Fruit fly (Drosophila melanogaster): ENCODE results near the gene S.

Gene S

DNA sequence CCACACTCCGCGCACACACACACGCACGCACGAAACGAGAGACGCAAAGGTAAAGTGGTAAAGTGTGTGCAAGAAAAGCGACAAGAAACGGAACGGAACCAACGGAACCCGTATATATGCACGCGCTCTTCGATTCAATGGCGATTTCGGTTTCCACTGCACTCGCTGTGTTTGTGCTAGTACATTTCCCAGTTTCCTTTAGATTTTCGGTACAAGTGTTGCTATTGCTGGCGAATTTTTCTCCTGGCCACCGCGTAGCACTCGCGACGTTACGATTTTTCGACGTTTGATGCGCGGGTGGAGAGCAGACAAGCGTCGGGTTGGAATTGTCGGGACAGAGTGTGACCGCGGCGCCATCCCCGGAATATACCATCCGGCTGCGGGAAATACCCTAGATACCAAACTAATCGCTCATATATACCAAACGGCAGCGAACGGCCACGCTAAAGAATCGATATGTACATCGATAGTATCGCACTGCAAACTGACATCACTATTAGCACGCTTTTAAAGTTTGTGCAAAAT, at the start of gene S, which contains the start of gene ast:
TSS of gene S (minus strand) at position 347 of the 525 bp plus-strand sequence.
TSS of gene ast (plus strand) at position 480 of the 525 bp plus-strand sequence.
- peak in 1 of 2 experiments; percentile 28 for TF ChIP-seq foxo (GFP tag; optimal IDR thresholded peaks at IDR 0.05)
- peak; percentile 68 for TF ChIP-seq Hr83 (GFP tag; optimal IDR thresholded peaks at IDR 0.05; ENCODE audit: poor library complexity, severe bottlenecking)
- TF ChIP-seq OdsH (GFP tag; optimal IDR thresholded peaks at IDR 0.05), result peak; percentile 18
- TF ChIP-seq HLH106 (tag; optimal IDR thresholded peaks at IDR 0.05), result peak; percentile 19
- peak; percentile 79 for TF ChIP-seq psq (GFP tag; optimal IDR thresholded peaks at IDR 0.05)
- TF ChIP-seq Hnf4 (GFP tag; optimal IDR thresholded peaks at IDR 0.05), result no peak
- TF ChIP-seq usp (GFP tag; optimal IDR thresholded peaks at IDR 0.05), result no peak
- TF ChIP-seq N (GFP tag; optimal IDR thresholded peaks at IDR 0.05), result no peak
- no peak for TF ChIP-seq tai (GFP tag; optimal IDR thresholded peaks at IDR 0.05)
- TF ChIP-seq rgr (GFP tag; optimal IDR thresholded peaks at IDR 0.05), result peak; percentile 43
- no peak for TF ChIP-seq Dfd (GFP tag; optimal IDR thresholded peaks at IDR 0.05)
- peak; percentile 28 for TF ChIP-seq Dif (GFP tag; optimal IDR thresholded peaks at IDR 0.05; ENCODE audit: partially characterized antibody)
- TF ChIP-seq fru (GFP tag; optimal IDR thresholded peaks at IDR 0.05), result peak; percentile 6
- no peak for TF ChIP-seq sage (GFP tag; optimal IDR thresholded peaks at IDR 0.05)
- peak; percentile 61 for TF ChIP-seq Sp1 (GFP tag; optimal IDR thresholded peaks at IDR 0.05)
- no peak for TF ChIP-seq pan (optimal IDR thresholded peaks at IDR 0.05)
- no peak for TF ChIP-seq Rel (GFP tag; optimal IDR thresholded peaks at IDR 0.05)
- peak; percentile 89 for TF ChIP-seq Rel (tag; optimal IDR thresholded peaks at IDR 0.05)

DNA sequence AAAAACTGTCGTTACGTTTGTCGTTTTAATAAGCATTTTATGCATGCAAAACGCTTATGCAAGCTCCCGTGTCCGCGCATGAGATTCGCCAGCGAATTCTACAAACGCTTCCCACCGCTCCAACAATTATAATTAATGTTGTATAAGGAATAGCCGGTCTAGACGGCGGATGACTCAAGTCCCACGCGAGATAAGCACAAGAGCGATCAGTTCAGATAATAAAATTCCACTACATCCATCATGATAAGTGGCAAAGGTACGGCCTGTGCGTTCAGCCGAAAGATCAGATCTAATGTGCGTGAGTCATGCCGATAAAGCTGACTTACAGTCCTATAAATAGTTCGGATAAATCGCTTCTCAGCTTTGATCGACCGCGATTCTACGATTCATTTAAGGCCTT, 48.9 kb upstream of the S start:
- TF ChIP-seq GATAd (GFP tag; optimal IDR thresholded peaks at IDR 0.05), result no peak
- TF ChIP-seq Hnf4 (GFP tag; optimal IDR thresholded peaks at IDR 0.05), result no peak
- no peak for TF ChIP-seq rgr (GFP tag; optimal IDR thresholded peaks at IDR 0.05)
- TF ChIP-seq CG32264 (GFP tag; optimal IDR thresholded peaks at IDR 0.05), result no peak
- no peak for TF ChIP-seq woc (GFP tag; optimal IDR thresholded peaks at IDR 0.05)
- TF ChIP-seq Dfd (GFP tag; optimal IDR thresholded peaks at IDR 0.05), result no peak
- no peak for TF ChIP-seq Vsx2 (GFP tag; optimal IDR thresholded peaks at IDR 0.05; ENCODE audit: partially characterized antibody)
- no peak for TF ChIP-seq Dif (GFP tag; optimal IDR thresholded peaks at IDR 0.05; ENCODE audit: partially characterized antibody)
- no peak for TF ChIP-seq psq (GFP tag; optimal IDR thresholded peaks at IDR 0.05)
- TF ChIP-seq tai (GFP tag; optimal IDR thresholded peaks at IDR 0.05), result no peak
- no peak for TF ChIP-seq HLH106 (tag; optimal IDR thresholded peaks at IDR 0.05)
- no peak for TF ChIP-seq dmrt93B (GFP tag; optimal IDR thresholded peaks at IDR 0.05)
- no peak for TF ChIP-seq Abd-B (GFP tag; optimal IDR thresholded peaks at IDR 0.05)
- TF ChIP-seq N (GFP tag; optimal IDR thresholded peaks at IDR 0.05), result no peak
- TF ChIP-seq usp (GFP tag; optimal IDR thresholded peaks at IDR 0.05), result no peak
- TF ChIP-seq Mio (GFP tag; optimal IDR thresholded peaks at IDR 0.05), result no peak

DNA sequence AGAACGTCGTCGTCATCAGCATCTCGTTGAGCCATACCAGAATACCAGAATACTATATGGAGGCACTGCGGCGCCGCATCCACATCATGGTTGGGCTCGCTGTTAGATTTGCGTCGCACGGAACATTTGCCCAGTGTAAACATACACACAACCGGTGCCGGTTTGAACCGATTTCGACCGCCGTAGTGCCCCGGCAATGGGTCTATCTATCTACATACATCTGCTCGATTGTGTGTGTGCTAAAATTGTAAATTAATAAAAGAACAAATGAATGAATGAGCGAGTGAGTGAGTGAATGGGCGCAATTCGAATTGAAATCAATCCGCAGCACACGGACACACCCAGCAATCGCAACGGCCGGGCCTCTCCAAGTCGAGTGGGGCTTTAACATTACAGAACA, 47.8 kb upstream of the S start:
- TF ChIP-seq HLH106 (tag; optimal IDR thresholded peaks at IDR 0.05) (no peak), Rel (GFP tag; optimal IDR thresholded peaks at IDR 0.05) (no peak), Rel (tag; optimal IDR thresholded peaks at IDR 0.05) (peak; percentile 24)

- TF ChIP-seq fru (GFP tag; optimal IDR thresholded peaks at IDR 0.05) (no peak), CG32264 (GFP tag; optimal IDR thresholded peaks at IDR 0.05) (no peak), Sp1 (GFP tag; optimal IDR thresholded peaks at IDR 0.05) (no peak)
Observed at dm6 chr2L:1124265-1124664, 46.6 kb upstream of the S start.

DNA sequence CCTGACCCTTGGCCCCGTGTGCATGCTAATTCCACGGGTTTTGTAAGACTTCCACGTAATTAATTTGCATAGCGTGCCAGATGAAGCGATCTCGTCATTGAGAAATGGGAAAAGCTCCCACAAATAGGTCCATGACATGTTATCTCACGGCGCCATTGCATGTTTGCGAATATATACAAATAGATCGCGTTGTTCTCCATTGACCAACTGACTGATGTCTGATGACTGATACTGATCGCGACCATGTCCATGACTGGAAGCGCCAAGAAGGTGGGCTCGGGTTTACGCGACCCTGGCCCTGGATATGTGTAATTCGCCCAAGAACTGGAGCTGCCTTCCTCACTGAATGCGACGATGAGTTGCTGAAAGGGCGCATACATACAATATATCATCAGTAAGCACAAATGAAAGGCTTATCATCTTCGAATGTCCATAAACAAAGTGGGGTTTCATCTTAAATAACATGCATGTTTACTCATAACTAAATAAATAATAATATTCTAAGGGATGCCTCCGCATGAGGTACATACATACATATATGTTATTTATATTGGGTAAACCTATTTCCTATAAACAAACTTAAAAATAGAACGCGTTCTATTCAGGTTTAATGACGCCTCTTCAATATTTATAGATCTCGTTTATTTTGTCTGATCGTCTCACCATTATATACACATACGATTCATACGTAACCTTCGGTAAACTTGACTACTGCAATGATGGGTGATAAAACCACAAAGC, 45.6 kb upstream of the S start:
- no peak for TF ChIP-seq foxo (GFP tag; optimal IDR thresholded peaks at IDR 0.05)
- no peak for TF ChIP-seq CrebA (GFP tag; optimal IDR thresholded peaks at IDR 0.05; ENCODE audit: borderline replicate concordance)
- TF ChIP-seq sv (GFP tag; optimal IDR thresholded peaks at IDR 0.05), result no peak
- TF ChIP-seq ey (GFP tag; optimal IDR thresholded peaks at IDR 0.05), result no peak

- TF ChIP-seq Rel (GFP tag; optimal IDR thresholded peaks at IDR 0.05) (no peak), Rel (tag; optimal IDR thresholded peaks at IDR 0.05) (peak; percentile 75), Hnf4 (GFP tag; optimal IDR thresholded peaks at IDR 0.05) (no peak)
Observed at dm6 chr2L:1122711-1122960, 45.0 kb upstream of the S start.

Data from whole organism, wandering third instar larva.